Worm (Caenorhabditis elegans): ENCODE data around the gene F55B12.2.
A peak's percentile ranks its signal among the peaks of the same experiment; 100 is the strongest.

F55B12.2 gene

ce11 chrV:13807232-13807631 is 9.5 kb downstream of the F55B12.2 start, which contains the start of gene swan-1:
swan-1 (minus strand) TSS chrV:13807237.
- TF ChIP-seq lin-13 (GFP tag; optimal IDR thresholded peaks at IDR 0.05) (no peak), nhr-237 (tag; optimal IDR thresholded peaks at IDR 0.05) (no peak), sem-4 (tag; optimal IDR thresholded peaks at IDR 0.05) (peak; percentile 16), lin-11 (tag; optimal IDR thresholded peaks at IDR 0.05) (no peak), alr-1 (tag; optimal IDR thresholded peaks at IDR 0.05) (no peak), sma-9 (GFP tag; optimal IDR thresholded peaks at IDR 0.05) (peak; percentile 16), sma-9 (tag; optimal IDR thresholded peaks at IDR 0.05) (no peak), unc-62 (GFP tag; optimal IDR thresholded peaks at IDR 0.05) (no peak), ztf-4 (tag; optimal IDR thresholded peaks at IDR 0.05) (no peak), nhr-77 (tag; optimal IDR thresholded peaks at IDR 0.05) (no peak), unc-39 (tag; optimal IDR thresholded peaks at IDR 0.05) (no peak), ztf-1 (GFP tag; conservative IDR thresholded peaks at IDR 0.05) (no peak), Y55F3AM.14 (GFP tag; optimal IDR thresholded peaks at IDR 0.05) (no peak), F13H6.1 (tag; optimal IDR thresholded peaks at IDR 0.05) (peak; percentile 27), dmd-4 (tag; optimal IDR thresholded peaks at IDR 0.05) (no peak), lin-39 (tag; optimal IDR thresholded peaks at IDR 0.05) (no peak), nhr-129 (tag; optimal IDR thresholded peaks at IDR 0.05) (peak; percentile 12), lsy-2 (tag; optimal IDR thresholded peaks at IDR 0.05) (peak in 1 of 2 experiments; percentile 35), gmeb-1 (tag; optimal IDR thresholded peaks at IDR 0.05) (no peak), ZK546.5 (tag; optimal IDR thresholded peaks at IDR 0.05) (no peak), C34F6.9 (tag; optimal IDR thresholded peaks at IDR 0.05) (peak; percentile 3), nhr-25 (tag; optimal IDR thresholded peaks at IDR 0.05) (no peak), blmp-1 (tag; optimal IDR thresholded peaks at IDR 0.05; ENCODE audit: insufficient read depth) (peak; percentile 47), mbf-1 (tag; optimal IDR thresholded peaks at IDR 0.05) (no peak)

- TF ChIP-seq mbf-1 (tag; optimal IDR thresholded peaks at IDR 0.05) (no peak), nhr-129 (tag; optimal IDR thresholded peaks at IDR 0.05) (peak; percentile 30)
These were observed 12.9 kb downstream of the F55B12.2 start, which contains the start of gene swan-2 for ce11 chrV:13803902-13804301. swan-2 (minus strand) TSS chrV:13804281.

- TF ChIP-seq nhr-21 (tag; optimal IDR thresholded peaks at IDR 0.05): no peak
- TF ChIP-seq nhr-25 (tag; optimal IDR thresholded peaks at IDR 0.05): no peak
- TF ChIP-seq elt-1 (tag; optimal IDR thresholded peaks at IDR 0.05): no peak
- TF ChIP-seq ceh-16 (tag; optimal IDR thresholded peaks at IDR 0.05): no peak
- no peak for TF ChIP-seq ama-1 (optimal IDR thresholded peaks at IDR 0.05)
These were observed 17.6 kb downstream of the F55B12.2 start for ce11 chrV:13799190-13799589.

DNA sequence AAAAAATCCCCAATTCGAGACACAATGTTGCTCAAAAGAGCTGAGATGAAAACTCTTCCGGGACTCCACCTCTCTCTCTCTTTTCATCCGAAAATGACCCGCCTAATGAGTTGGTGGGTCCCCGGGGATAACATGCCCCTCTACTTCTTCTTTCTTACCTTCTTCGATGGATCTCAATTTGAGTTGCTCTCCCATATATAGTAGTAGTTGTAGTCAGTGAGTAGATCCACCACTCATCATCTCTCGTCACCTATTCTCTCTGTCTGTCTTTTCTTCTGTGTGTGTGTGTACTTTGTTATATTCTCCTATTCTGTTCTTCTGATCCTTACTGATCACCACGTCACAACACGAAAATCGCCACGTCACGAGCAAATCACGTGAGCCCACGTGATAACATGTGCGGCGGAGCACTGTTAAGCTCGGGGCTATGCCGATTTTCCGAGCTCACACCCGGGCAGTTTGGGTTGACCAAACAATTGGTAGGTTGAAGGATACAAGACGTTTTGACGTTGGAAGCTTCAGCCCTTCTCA is 20.5 kb downstream of the F55B12.2 start, which contains the start of gene twk-32:
twk-32 (plus strand) TSS at position 396 of the 531 bp plus-strand sequence.
- TF ChIP-seq nhr-12 (tag; optimal IDR thresholded peaks at IDR 0.05): no peak
- no peak for TF ChIP-seq egl-27 (tag; optimal IDR thresholded peaks at IDR 0.05)
- TF ChIP-seq elt-3 (tag; optimal IDR thresholded peaks at IDR 0.05): no peak
- no peak for TF ChIP-seq nhr-10 (tag; optimal IDR thresholded peaks at IDR 0.05)
- TF ChIP-seq nhr-77 (tag; optimal IDR thresholded peaks at IDR 0.05): no peak
- no peak for TF ChIP-seq nhr-21 (tag; optimal IDR thresholded peaks at IDR 0.05)
- no peak for TF ChIP-seq sem-4 (tag; optimal IDR thresholded peaks at IDR 0.05)
- TF ChIP-seq snpc-4 (tag; optimal IDR thresholded peaks at IDR 0.05): no peak
- no peak for TF ChIP-seq ztf-1 (GFP tag; conservative IDR thresholded peaks at IDR 0.05)
- no peak for TF ChIP-seq crh-2 (tag; optimal IDR thresholded peaks at IDR 0.05)
- TF ChIP-seq blmp-1 (tag; optimal IDR thresholded peaks at IDR 0.05; ENCODE audit: insufficient read depth): no peak
- TF ChIP-seq R02D3.7 (tag; optimal IDR thresholded peaks at IDR 0.05): no peak
- no peak for TF ChIP-seq dmd-4 (tag; optimal IDR thresholded peaks at IDR 0.05)
- no peak for TF ChIP-seq alr-1 (tag; optimal IDR thresholded peaks at IDR 0.05)
- no peak for TF ChIP-seq mdl-1 (tag; optimal IDR thresholded peaks at IDR 0.05)

DNA sequence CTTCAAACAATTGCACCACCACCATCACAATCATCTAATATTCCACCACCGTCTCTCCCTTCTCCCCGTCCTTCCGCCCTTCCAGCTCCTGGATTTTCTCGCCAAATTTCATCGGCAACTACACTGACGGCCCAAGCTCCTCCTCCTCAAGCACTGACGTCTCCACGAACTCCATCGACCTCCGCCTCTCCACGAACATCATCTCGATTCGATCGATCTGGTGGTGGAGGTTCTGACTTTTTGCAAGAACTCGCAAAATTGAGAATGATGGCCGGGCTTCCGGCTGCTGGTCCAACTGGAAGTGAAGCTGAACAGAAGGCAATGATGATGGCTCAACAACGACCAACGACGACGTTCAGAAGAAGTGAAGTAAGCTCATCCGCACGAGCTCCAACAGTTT is 22.7 kb downstream of the F55B12.2 start:
- TF ChIP-seq F13H6.1 (tag; optimal IDR thresholded peaks at IDR 0.05) (no peak), lin-11 (tag; optimal IDR thresholded peaks at IDR 0.05) (no peak), R02D3.7 (tag; optimal IDR thresholded peaks at IDR 0.05) (no peak), sem-4 (tag; optimal IDR thresholded peaks at IDR 0.05) (no peak), aly-2 (tag; optimal IDR thresholded peaks at IDR 0.05) (no peak), ztf-1 (GFP tag; conservative IDR thresholded peaks at IDR 0.05) (no peak), nhr-237 (tag; optimal IDR thresholded peaks at IDR 0.05) (no peak), nhr-12 (tag; optimal IDR thresholded peaks at IDR 0.05) (no peak), crh-2 (tag; optimal IDR thresholded peaks at IDR 0.05) (no peak), nhr-23 (tag; optimal IDR thresholded peaks at IDR 0.05) (no peak), zag-1 (tag; optimal IDR thresholded peaks at IDR 0.05) (no peak), ceh-82 (tag; optimal IDR thresholded peaks at IDR 0.05) (no peak), gmeb-1 (tag; optimal IDR thresholded peaks at IDR 0.05) (no peak)
